Worm (Caenorhabditis elegans) whole organism, L1 larva: ENCODE measurements around the gene T05B11.4.
A peak's percentile ranks its signal among the peaks of the same experiment; 100 is the strongest.

Experiments used
- C04F5.9 ChIP-seq: sonication (generic microtip); optimal IDR thresholded peaks from 2 replicates; lab custom pipeline; 2016; ENCODE audit warnings: missing genetic modification characterization, missing compliant biosample characterization
- aha-1 ChIP-seq: fragments of 150-350 bp; optimal IDR thresholded peaks from 2 replicates; lab custom pipeline; 2014; ENCODE audit warnings: missing biosample characterization, missing genetic modification characterization
- alr-1 ChIP-seq: fragments of 200-800 bp; sonication (Bioruptor generic); optimal IDR thresholded peaks from 2 replicates; lab custom pipeline; 2018; ENCODE audit warnings: borderline replicate concordance, mild to moderate bottlenecking, missing genetic modification characterization, missing compliant biosample characterization
- ceh-63 ChIP-seq: fragments of 200-800 bp; sonication (Bioruptor generic); optimal IDR thresholded peaks from 2 replicates; lab custom pipeline; 2018; ENCODE audit warnings: mild to moderate bottlenecking, missing genetic modification characterization, missing compliant biosample characterization
- ceh-8 ChIP-seq: fragments of 200-800 bp; sonication (Bioruptor generic); optimal IDR thresholded peaks from 2 replicates; lab custom pipeline; 2018; ENCODE audit warnings: mild to moderate bottlenecking, missing genetic modification characterization, moderate library complexity, missing compliant biosample characterization
- ceh-88 ChIP-seq: fragments of 200-800 bp; sonication (Bioruptor generic); IDR thresholded peaks from 2 replicates; pipeline ENCODE4 v1.3.6; 2022; ENCODE audit warnings: missing genetic modification characterization, missing compliant biosample characterization
- dpl-1 ChIP-seq, 3 experiments: fragments of 150-350 bp in 2 of 3; sonication (generic microtip) in 1 of 3; optimal IDR thresholded peaks; 2 replicates each; lab custom pipeline; 2014 to 2017; ENCODE audit warnings: missing biosample characterization in 3 of 3, missing genetic modification characterization in 3 of 3, missing genetic modification reagents in 3 of 3
- egl-27 ChIP-seq, 2 experiments: fragments of 150-350 bp in 1 of 2; sonication (generic microtip); optimal IDR thresholded peaks; 3 replicates each; lab custom pipeline; 2017 to 2018; ENCODE audit warnings: missing biosample characterization in 2 of 2, missing genetic modification characterization in 2 of 2, missing genetic modification reagents in 2 of 2
- ets-5 ChIP-seq: fragments of 200-800 bp; sonication (Bioruptor generic); IDR thresholded peaks from 2 replicates; pipeline ENCODE4 v1.3.6; 2022; ENCODE audit warnings: missing genetic modification characterization, missing compliant biosample characterization
- fkh-8 ChIP-seq: sonication (generic microtip); optimal IDR thresholded peaks from 2 replicates; lab custom pipeline; 2016; ENCODE audit warnings: mild to moderate bottlenecking, missing genetic modification characterization, missing compliant biosample characterization
- isw-1 ChIP-seq: fragments of 200-800 bp; sonication (Bioruptor generic); IDR thresholded peaks from 2 replicates; pipeline ENCODE4 v1.3.6; 2022; ENCODE audit warnings: missing genetic modification characterization, missing compliant biosample characterization
- jun-1 ChIP-seq: fragments of 150-350 bp; optimal IDR thresholded peaks from 2 replicates; lab custom pipeline; 2014; ENCODE audit warnings: missing biosample characterization, missing genetic modification reagents, missing genetic modification characterization
- lin-14 ChIP-seq: fragments of 200-800 bp; sonication (Bioruptor generic); optimal IDR thresholded peaks from 2 replicates; lab custom pipeline; 2018; ENCODE audit warnings: mild to moderate bottlenecking, missing genetic modification characterization, moderate library complexity, missing compliant biosample characterization
- lin-15B ChIP-seq: fragments of 150-350 bp; sonication (generic microtip); optimal IDR thresholded peaks from 3 replicates; lab custom pipeline; 2014; ENCODE audit warnings: missing biosample characterization, missing genetic modification characterization
- lin-35 ChIP-seq, 2 experiments: fragments of 150-350 bp; optimal IDR thresholded peaks; 2 replicates each; lab custom pipeline; 2014; ENCODE audit warnings: missing biosample characterization in 2 of 2, missing genetic modification characterization in 2 of 2, missing genetic modification reagents in 2 of 2
- lir-3 ChIP-seq: sonication (generic microtip); optimal IDR thresholded peaks from 2 replicates; lab custom pipeline; 2016; ENCODE audit warnings: mild to moderate bottlenecking, missing genetic modification characterization, moderate library complexity, missing compliant biosample characterization; ENCODE audit not compliant: poor library complexity
- mdl-1 ChIP-seq, 2 experiments: fragments of 150-350 bp; optimal IDR thresholded peaks; 2 replicates each; lab custom pipeline; 2014 to 2017; ENCODE audit warnings: missing biosample characterization in 2 of 2, missing genetic modification characterization in 2 of 2, inconsistent platforms in 1 of 2
- nhr-11 ChIP-seq: fragments of 150-350 bp; optimal IDR thresholded peaks from 2 replicates; lab custom pipeline; 2014; ENCODE audit warnings: missing biosample characterization, missing genetic modification characterization
- nhr-19 ChIP-seq: fragments of 200-800 bp; sonication (Bioruptor generic); conservative IDR thresholded peaks from 2 replicates; pipeline ENCODE4 v1.3.6; 2022; ENCODE audit warnings: missing genetic modification characterization, missing compliant biosample characterization
- nhr-237 ChIP-seq: fragments of 150-350 bp; optimal IDR thresholded peaks from 2 replicates; lab custom pipeline; 2014; ENCODE audit warnings: missing biosample characterization, missing genetic modification characterization
- nhr-85 ChIP-seq: sonication (generic microtip); peaks from one replicate; lab custom pipeline; 2016; ENCODE audit warnings: missing genetic modification characterization, inconsistent platforms, missing compliant biosample characterization
- nhr-90 ChIP-seq: sonication (generic microtip); optimal IDR thresholded peaks from 2 replicates; lab custom pipeline; 2016; ENCODE audit warnings: mild to moderate bottlenecking, missing genetic modification characterization, missing compliant biosample characterization; ENCODE audit not compliant: poor library complexity
- pag-3 ChIP-seq: sonication (generic microtip); optimal IDR thresholded peaks from 2 replicates; lab custom pipeline; 2017; ENCODE audit warnings: missing genetic modification characterization, mild to moderate bottlenecking, missing compliant biosample characterization, antibody characterized with exemption, borderline replicate concordance; ENCODE audit not compliant: insufficient read depth
- pax-3 ChIP-seq: fragments of 200-800 bp; sonication (Bioruptor generic); optimal IDR thresholded peaks from 2 replicates; lab custom pipeline; 2018; ENCODE audit warnings: mild to moderate bottlenecking, missing genetic modification characterization, moderate library complexity, missing compliant biosample characterization
- rnt-1 ChIP-seq: sonication (generic microtip); optimal IDR thresholded peaks from 2 replicates; lab custom pipeline; 2016; ENCODE audit warnings: mild to moderate bottlenecking, missing genetic modification characterization, moderate library complexity, missing compliant biosample characterization
- skn-1 ChIP-seq: fragments of 150-350 bp; optimal IDR thresholded peaks from 2 replicates; lab custom pipeline; 2014; ENCODE audit warnings: missing biosample characterization, missing genetic modification characterization
- sox-4 ChIP-seq: sonication (generic microtip); optimal IDR thresholded peaks from 2 replicates; lab custom pipeline; 2016; ENCODE audit warnings: missing genetic modification characterization, missing compliant biosample characterization
- unc-62 ChIP-seq: fragments of 150-350 bp; optimal IDR thresholded peaks from 2 replicates; lab custom pipeline; 2014; ENCODE audit warnings: missing biosample characterization, missing genetic modification reagents, missing genetic modification characterization
- unc-86 ChIP-seq: sonication (generic microtip); optimal IDR thresholded peaks from 2 replicates; lab custom pipeline; 2016; ENCODE audit warnings: missing genetic modification characterization, missing compliant biosample characterization
- zag-1 ChIP-seq: fragments of 150-350 bp; optimal IDR thresholded peaks from 2 replicates; lab custom pipeline; 2014; ENCODE audit warnings: missing biosample characterization, missing genetic modification characterization
- zip-4 ChIP-seq: fragments of 200-800 bp; sonication (Bioruptor generic); optimal IDR thresholded peaks from 2 replicates; lab custom pipeline; 2018; ENCODE audit warnings: mild to moderate bottlenecking, missing genetic modification characterization, moderate library complexity, missing compliant biosample characterization
- ztf-11 ChIP-seq, 2 experiments: sonication (generic microtip); optimal IDR thresholded peaks; 2 replicates each; lab custom pipeline; 2016 to 2017; ENCODE audit warnings: missing genetic modification characterization in 2 of 2, missing biosample characterization in 1 of 2, missing compliant biosample characterization in 1 of 2

The T05B11.4 gene

DNA sequence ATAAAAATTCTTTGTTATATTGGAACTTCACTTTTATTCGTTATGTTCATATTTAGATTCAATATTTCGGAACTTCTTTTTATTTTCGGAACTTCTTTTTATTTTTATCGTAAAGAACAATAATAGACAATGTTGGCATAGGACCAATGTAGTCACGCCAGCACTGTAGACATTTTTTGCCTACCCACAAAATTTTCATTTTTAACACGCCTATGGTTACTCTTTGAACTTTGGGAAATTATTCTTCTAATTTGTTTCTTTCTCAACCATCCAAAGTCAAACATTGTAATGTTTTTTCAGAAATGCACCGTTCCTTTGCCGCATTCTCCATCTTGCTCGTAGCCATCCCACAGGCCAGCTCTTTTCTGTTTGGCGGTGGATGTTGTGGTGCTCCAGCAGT is 30.7 kb upstream of the T05B11.4 start, which contains the start of gene C26F1.1:
Gene C26F1.1, plus strand, starts transcription at position 301 of the 400 bp plus-strand sequence.
- TF ChIP-seq nhr-85 (tag; lab: Kevin White, UChicago) (peak; percentile 4), pax-3 (tag; lab: Kevin White, UChicago) (no peak), nhr-11 (tag; lab: Kevin White, UChicago) (no peak)

DNA sequence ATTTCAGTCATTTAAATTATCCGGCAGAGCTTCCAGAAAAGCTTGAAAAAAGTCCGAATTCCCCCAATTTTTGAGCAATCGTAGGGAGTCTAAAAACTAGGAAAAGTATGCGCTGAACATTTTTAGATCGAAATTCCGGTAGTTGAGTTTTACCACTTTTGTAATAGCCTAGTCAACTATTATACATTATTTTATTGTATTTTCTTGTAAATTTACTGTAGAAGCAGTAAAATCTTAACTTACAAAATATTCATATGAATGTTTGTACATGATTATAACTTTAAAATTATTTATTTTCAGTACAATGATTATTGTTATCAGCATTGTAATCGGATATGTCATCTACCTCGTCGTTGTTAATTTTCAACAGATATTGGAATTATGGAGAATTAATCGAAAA is 27.1 kb upstream of the T05B11.4 start, which contains the start of gene cyp-32A1:
Gene cyp-32A1, plus strand, starts transcription at position 301 of the 400 bp plus-strand sequence.
- TF ChIP-seq nhr-85 (tag; lab: Kevin White, UChicago): no peak
- no peak for TF ChIP-seq lir-3 (tag; lab: Kevin White, UChicago)
- no peak for TF ChIP-seq C04F5.9 (tag; lab: Kevin White, UChicago)
- TF ChIP-seq aha-1: no peak
- no peak for TF ChIP-seq fkh-8 (tag; lab: Kevin White, UChicago)
- no peak for TF ChIP-seq dpl-1 (GFP tag; optimal IDR thresholded peaks at IDR 0.05; lab: Kevin White, UChicago)
- no peak for TF ChIP-seq nhr-237 (tag; lab: Kevin White, UChicago)
- TF ChIP-seq egl-27 (tag; optimal IDR thresholded peaks at IDR 0.05; lab: Kevin White, UChicago): no peak
- no peak for TF ChIP-seq isw-1 (GFP tag; lab: Robert Waterston, UW)
- no peak for TF ChIP-seq alr-1 (tag; lab: Kevin White, UChicago)
- TF ChIP-seq ceh-88 (GFP tag; lab: Robert Waterston, UW): no peak
- TF ChIP-seq lin-35 (GFP tag; optimal IDR thresholded peaks at IDR 0.05; lab: Kevin White, UChicago): no peak
- no peak for TF ChIP-seq ztf-11 (tag; optimal IDR thresholded peaks at IDR 0.05; lab: Kevin White, UChicago)
- no peak for TF ChIP-seq ceh-8 (GFP tag; lab: Kevin White, UChicago)
- no peak for TF ChIP-seq nhr-19

DNA sequence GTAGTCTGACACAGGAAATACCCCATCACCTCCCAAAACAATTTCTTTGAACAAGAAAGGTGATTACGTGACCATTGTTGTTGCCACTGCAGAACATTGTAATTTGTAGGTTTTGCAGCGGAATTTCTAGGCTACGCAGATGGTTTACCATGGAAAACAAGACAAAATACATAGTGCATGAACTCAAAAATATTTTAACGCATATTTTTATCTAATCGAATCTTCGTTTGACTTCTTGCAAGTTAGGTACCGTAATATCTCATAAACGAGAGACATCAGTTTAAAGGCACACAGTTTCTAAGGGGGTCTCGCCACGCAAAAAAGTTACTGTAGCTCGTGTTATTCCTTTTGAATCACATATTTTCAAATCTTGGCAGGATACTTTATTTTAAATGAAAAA is 24.5 kb upstream of the T05B11.4 start:
- TF ChIP-seq zag-1: no peak
- TF ChIP-seq ets-5: no peak
- no peak for TF ChIP-seq lin-14 (GFP tag; lab: Kevin White, UChicago)
- no peak for TF ChIP-seq unc-62
- no peak for TF ChIP-seq skn-1 (tag; lab: Kevin White, UChicago)
- no peak for TF ChIP-seq dpl-1 (GFP tag; optimal IDR thresholded peaks at IDR 0.05; lab: Kevin White, UChicago)
- TF ChIP-seq rnt-1 (tag; lab: Kevin White, UChicago): no peak
- TF ChIP-seq unc-86 (tag; lab: Kevin White, UChicago): no peak
- TF ChIP-seq ceh-63 (GFP tag; lab: Kevin White, UChicago): no peak
- TF ChIP-seq sox-4 (tag; lab: Kevin White, UChicago): no peak
- TF ChIP-seq nhr-90 (tag; lab: Kevin White, UChicago): no peak
- TF ChIP-seq pag-3 (tag; lab: Kevin White, UChicago): no peak
- no peak for TF ChIP-seq lin-15B (tag; lab: Kevin White, UChicago)
- TF ChIP-seq jun-1 (tag; lab: Kevin White, UChicago): no peak
- no peak for TF ChIP-seq lir-3 (tag; lab: Kevin White, UChicago)
- TF ChIP-seq zip-4 (GFP tag; lab: Kevin White, UChicago): no peak

DNA sequence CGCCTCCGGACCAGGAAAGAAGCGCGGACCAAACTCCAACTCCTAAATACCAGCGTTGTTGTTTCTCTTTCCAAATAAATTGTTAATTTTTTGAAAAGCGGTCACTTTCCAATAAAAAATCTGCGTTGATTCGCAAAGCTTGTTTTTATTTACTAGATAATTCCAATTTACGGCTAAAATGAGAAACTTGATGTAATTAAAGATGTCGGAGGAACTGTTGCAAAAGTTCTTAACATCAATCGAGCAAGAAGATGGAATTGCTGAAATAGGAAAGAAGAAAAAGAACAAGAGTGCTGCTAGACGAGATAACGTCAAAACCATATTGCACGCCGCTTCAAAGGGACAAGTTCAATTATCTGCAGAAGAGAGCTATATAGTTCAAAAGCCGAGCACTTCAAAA is 22.6 kb upstream of the T05B11.4 start, which contains the start of gene C26F1.3:
Gene C26F1.3, plus strand, starts transcription at position 203 of the 400 bp plus-strand sequence.
- TF ChIP-seq nhr-85 (tag; lab: Kevin White, UChicago) (peak; percentile 15), nhr-237 (tag; lab: Kevin White, UChicago) (no peak), mdl-1 (tag; optimal IDR thresholded peaks at IDR 0.05; lab: Kevin White, UChicago) (no peak)
